Worm (Caenorhabditis elegans) whole organism, L2 larva: ENCODE measurements around the gene R12C12.5.

ENCODE experiments used
- alr-1 ChIP-seq: fragments of 150-350 bp; optimal IDR thresholded peaks from 2 replicates; lab custom pipeline; 2014; ENCODE audit warnings: missing biosample characterization, missing genetic modification characterization
- blmp-1 ChIP-seq: sonication (generic microtip); optimal IDR thresholded peaks from 2 replicates; lab custom pipeline; 2017; ENCODE audit warnings: missing genetic modification characterization, mild to moderate bottlenecking, missing compliant biosample characterization, antibody characterized with exemption, moderate library complexity; ENCODE audit not compliant: insufficient read depth
- ceh-82 ChIP-seq: fragments of 150-350 bp; optimal IDR thresholded peaks from 2 replicates; lab custom pipeline; 2014; ENCODE audit warnings: missing biosample characterization, missing genetic modification characterization
- elt-3 ChIP-seq: sonication (generic microtip); optimal IDR thresholded peaks from 2 replicates; lab custom pipeline; 2017; ENCODE audit warnings: missing biosample characterization, missing genetic modification characterization
- lin-39 ChIP-seq: fragments of 150-350 bp; optimal IDR thresholded peaks from 2 replicates; lab custom pipeline; 2014; ENCODE audit warnings: missing biosample characterization, missing genetic modification reagents, missing genetic modification characterization
- nhr-10 ChIP-seq: sonication (generic microtip); optimal IDR thresholded peaks from 2 replicates; lab custom pipeline; 2017; ENCODE audit warnings: missing biosample characterization, missing genetic modification characterization
- peb-1 ChIP-seq: fragments of 150-350 bp; optimal IDR thresholded peaks from 2 replicates; lab custom pipeline; 2014; ENCODE audit warnings: missing biosample characterization, missing genetic modification characterization
- skn-1 ChIP-seq: sonication (generic microtip); optimal IDR thresholded peaks from 2 replicates; lab custom pipeline; 2017; ENCODE audit warnings: missing biosample characterization, missing genetic modification characterization
- snpc-4 ChIP-seq: fragments of 150-350 bp; optimal IDR thresholded peaks from 2 replicates; lab custom pipeline; 2014; ENCODE audit warnings: missing biosample characterization, missing genetic modification characterization
- unc-39 ChIP-seq: fragments of 150-350 bp; optimal IDR thresholded peaks from 2 replicates; lab custom pipeline; 2014; ENCODE audit warnings: missing biosample characterization, missing genetic modification characterization
- unc-62 ChIP-seq: fragments of 150-350 bp; optimal IDR thresholded peaks from 2 replicates; lab custom pipeline; 2014; ENCODE audit warnings: missing biosample characterization, missing genetic modification reagents, missing genetic modification characterization
- zag-1 ChIP-seq: fragments of 150-350 bp; optimal IDR thresholded peaks from 2 replicates; lab custom pipeline; 2014; ENCODE audit warnings: missing biosample characterization, missing genetic modification characterization
- ztf-4 ChIP-seq: fragments of 150-350 bp; optimal IDR thresholded peaks from 2 replicates; lab custom pipeline; 2014; ENCODE audit warnings: missing biosample characterization, missing genetic modification characterization

DNA sequence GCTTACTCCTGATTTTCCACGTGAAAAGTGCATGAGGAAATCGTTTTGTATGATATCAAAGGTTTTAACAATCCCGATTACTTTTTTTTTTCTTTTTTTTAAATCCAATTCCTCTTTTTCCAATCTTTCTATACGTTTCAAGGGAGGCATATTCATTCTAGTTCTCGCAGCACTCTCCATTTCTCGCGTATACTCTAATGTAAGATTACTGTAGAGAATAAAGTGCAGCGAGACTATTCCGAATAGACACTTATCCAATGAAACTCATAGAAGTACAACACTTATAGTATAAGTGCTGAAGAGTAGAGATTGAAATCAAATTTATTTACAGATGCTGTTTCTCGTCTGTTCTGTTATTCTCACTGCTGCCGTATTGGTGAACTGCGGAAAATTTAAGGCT is 32.7 kb upstream of the R12C12.5 start, which contains the start of gene H12I13.6:
- TF ChIP-seq lin-39 (tag; lab: Kevin White, UChicago), result no peak
- no peak for TF ChIP-seq unc-62 (GFP tag; lab: Kevin White, UChicago)
- TF ChIP-seq skn-1 (tag; lab: Kevin White, UChicago), result no peak
- no peak for TF ChIP-seq elt-3 (tag; lab: Kevin White, UChicago)
- TF ChIP-seq snpc-4, result no peak
- TF ChIP-seq blmp-1 (tag; lab: Kevin White, UChicago), result no peak
- no peak for TF ChIP-seq unc-39
- TF ChIP-seq ceh-82, result no peak
- no peak for TF ChIP-seq nhr-10 (tag; lab: Kevin White, UChicago)
- TF ChIP-seq zag-1 (tag; lab: Kevin White, UChicago), result no peak
- TF ChIP-seq ztf-4 (tag; lab: Kevin White, UChicago), result no peak
- no peak for TF ChIP-seq alr-1 (tag; lab: Kevin White, UChicago)
- TF ChIP-seq peb-1, result no peak
